Worm (Caenorhabditis elegans) whole organism, L1 larva: ENCODE data around the gene ced-9.

Experiments used
- C04F5.9 ChIP-seq: sonication (generic microtip); optimal IDR thresholded peaks from 2 replicates; lab custom pipeline; 2016; ENCODE audit warnings: missing genetic modification characterization, missing compliant biosample characterization
- Y116A8C.19 ChIP-seq: sonication (generic microtip); optimal IDR thresholded peaks from 2 replicates; lab custom pipeline; 2016; ENCODE audit warnings: missing compliant biosample characterization, missing genetic modification characterization, borderline replicate concordance
- aha-1 ChIP-seq: fragments of 150-350 bp; optimal IDR thresholded peaks from 2 replicates; lab custom pipeline; 2014; ENCODE audit warnings: missing biosample characterization, missing genetic modification characterization
- ama-1 ChIP-seq: fragments of 150-350 bp; optimal IDR thresholded peaks from 2 replicates; lab custom pipeline; 2014
- blmp-1 ChIP-seq: fragments of 150-350 bp; optimal IDR thresholded peaks from 2 replicates; lab custom pipeline; 2014; ENCODE audit warnings: missing biosample characterization, missing genetic modification characterization
- ceh-63 ChIP-seq: fragments of 200-800 bp; sonication (Bioruptor generic); optimal IDR thresholded peaks from 2 replicates; lab custom pipeline; 2018; ENCODE audit warnings: mild to moderate bottlenecking, missing genetic modification characterization, missing compliant biosample characterization
- ceh-82 ChIP-seq, 3 experiments: fragments of 150-350 bp in 1 of 3; sonication (generic microtip) in 2 of 3; optimal IDR thresholded peaks; 2 replicates each; lab custom pipeline; 2014 to 2017; ENCODE audit warnings: missing biosample characterization in 3 of 3, missing genetic modification characterization in 3 of 3
- ces-1 ChIP-seq: fragments of 150-350 bp; optimal IDR thresholded peaks from 2 replicates; lab custom pipeline; 2014; ENCODE audit warnings: missing biosample characterization, missing genetic modification reagents, missing genetic modification characterization
- dpl-1 ChIP-seq, 3 experiments: fragments of 150-350 bp in 2 of 3; sonication (generic microtip) in 1 of 3; optimal IDR thresholded peaks; 2 replicates each; lab custom pipeline; 2014 to 2017; ENCODE audit warnings: missing biosample characterization in 3 of 3, missing genetic modification characterization in 3 of 3, missing genetic modification reagents in 3 of 3
- dsc-1 ChIP-seq: sonication (generic microtip); optimal IDR thresholded peaks from 2 replicates; lab custom pipeline; 2016; ENCODE audit warnings: mild to moderate bottlenecking, missing genetic modification characterization, missing compliant biosample characterization
- efl-1 ChIP-seq, 4 experiments: fragments of 150-350 bp; optimal IDR thresholded peaks in 3 of 4; peaks in 1 of 4; 1 replicate in 1 of 4; 2 replicates in 3 of 4; lab custom pipeline; 2014; ENCODE audit warnings: missing biosample characterization in 2 of 4, missing genetic modification characterization in 2 of 4, missing genetic modification reagents in 2 of 4
- efl-3 ChIP-seq: fragments of 200-800 bp; sonication (Bioruptor generic); optimal IDR thresholded peaks from 2 replicates; lab custom pipeline; 2018; ENCODE audit warnings: mild to moderate bottlenecking, missing genetic modification characterization, missing compliant biosample characterization
- egl-13 ChIP-seq: sonication (generic microtip); optimal IDR thresholded peaks from 2 replicates; lab custom pipeline; 2016; ENCODE audit warnings: missing genotype, missing genetic modification reagents, missing genetic modification characterization, missing compliant biosample characterization
- egl-27 ChIP-seq, 2 experiments: fragments of 150-350 bp in 1 of 2; sonication (generic microtip); optimal IDR thresholded peaks; 3 replicates each; lab custom pipeline; 2017 to 2018; ENCODE audit warnings: missing biosample characterization in 2 of 2, missing genetic modification characterization in 2 of 2, missing genetic modification reagents in 2 of 2
- elt-2 ChIP-seq: sonication (generic microtip); optimal IDR thresholded peaks from 2 replicates; lab custom pipeline; 2016; ENCODE audit warnings: missing genetic modification characterization, mild to moderate bottlenecking, inconsistent platforms, missing compliant biosample characterization, missing genetic modification reagents
- elt-3 ChIP-seq, 6 experiments: fragments of 150-350 bp in 1 of 6; sonication (generic microtip); optimal IDR thresholded peaks; 2 replicates each; lab custom pipeline; 2017 to 2018; ENCODE audit warnings: missing biosample characterization in 6 of 6, missing genetic modification characterization in 6 of 6, inconsistent platforms in 1 of 6
- fkh-10 ChIP-seq: sonication (generic microtip); optimal IDR thresholded peaks from 2 replicates; lab custom pipeline; 2017; ENCODE audit warnings: missing biosample characterization, missing genetic modification reagents, missing genetic modification characterization
- fkh-8 ChIP-seq: sonication (generic microtip); optimal IDR thresholded peaks from 2 replicates; lab custom pipeline; 2016; ENCODE audit warnings: mild to moderate bottlenecking, missing genetic modification characterization, missing compliant biosample characterization
- fos-1 ChIP-seq: fragments of 150-350 bp; optimal IDR thresholded peaks from 2 replicates; lab custom pipeline; 2014; ENCODE audit warnings: missing biosample characterization, missing genetic modification characterization
- grh-1 ChIP-seq: fragments of 200-800 bp; sonication (Bioruptor generic); IDR thresholded peaks from 2 replicates; pipeline ENCODE4 v1.3.6; 2022; ENCODE audit warnings: missing genetic modification reagents, missing genetic modification characterization, missing compliant biosample characterization
- hpl-2 ChIP-seq: fragments of 150-350 bp; optimal IDR thresholded peaks from 2 replicates; lab custom pipeline; 2014; ENCODE audit warnings: missing biosample characterization, missing genetic modification reagents, missing genetic modification characterization
- lin-13 ChIP-seq: fragments of 150-350 bp; optimal IDR thresholded peaks from 2 replicates; lab custom pipeline; 2014; ENCODE audit warnings: missing biosample characterization, missing genetic modification reagents, missing genetic modification characterization
- lin-14 ChIP-seq: fragments of 200-800 bp; sonication (Bioruptor generic); optimal IDR thresholded peaks from 2 replicates; lab custom pipeline; 2018; ENCODE audit warnings: mild to moderate bottlenecking, missing genetic modification characterization, moderate library complexity, missing compliant biosample characterization
- lin-15B ChIP-seq: fragments of 150-350 bp; sonication (generic microtip); optimal IDR thresholded peaks from 3 replicates; lab custom pipeline; 2014; ENCODE audit warnings: missing biosample characterization, missing genetic modification characterization
- lin-35 ChIP-seq, 2 experiments: fragments of 150-350 bp; optimal IDR thresholded peaks; 2 replicates each; lab custom pipeline; 2014; ENCODE audit warnings: missing biosample characterization in 2 of 2, missing genetic modification characterization in 2 of 2, missing genetic modification reagents in 2 of 2
- lir-3 ChIP-seq: sonication (generic microtip); optimal IDR thresholded peaks from 2 replicates; lab custom pipeline; 2016; ENCODE audit warnings: mild to moderate bottlenecking, missing genetic modification characterization, moderate library complexity, missing compliant biosample characterization; ENCODE audit not compliant: poor library complexity
- lsy-2 ChIP-seq, 2 experiments: fragments of 150-350 bp; optimal IDR thresholded peaks; 2 replicates each; lab custom pipeline; 2014; ENCODE audit warnings: missing biosample characterization in 2 of 2, missing genetic modification characterization in 2 of 2
- mdl-1 ChIP-seq, 2 experiments: fragments of 150-350 bp; optimal IDR thresholded peaks; 2 replicates each; lab custom pipeline; 2014 to 2017; ENCODE audit warnings: missing biosample characterization in 2 of 2, missing genetic modification characterization in 2 of 2, inconsistent platforms in 1 of 2
- mef-2 ChIP-seq: fragments of 150-350 bp; optimal IDR thresholded peaks from 2 replicates; lab custom pipeline; 2014; ENCODE audit warnings: missing biosample characterization, missing genetic modification characterization
- mep-1 ChIP-seq: fragments of 150-350 bp; optimal IDR thresholded peaks from 2 replicates; lab custom pipeline; 2014; ENCODE audit warnings: missing biosample characterization, missing genetic modification characterization
- nhr-11 ChIP-seq: fragments of 150-350 bp; optimal IDR thresholded peaks from 2 replicates; lab custom pipeline; 2014; ENCODE audit warnings: missing biosample characterization, missing genetic modification characterization
- nhr-19 ChIP-seq: fragments of 200-800 bp; sonication (Bioruptor generic); conservative IDR thresholded peaks from 2 replicates; pipeline ENCODE4 v1.3.6; 2022; ENCODE audit warnings: missing genetic modification characterization, missing compliant biosample characterization
- nhr-20 ChIP-seq: sonication (generic microtip); optimal IDR thresholded peaks from 2 replicates; lab custom pipeline; 2016; ENCODE audit warnings: mild to moderate bottlenecking, missing genetic modification characterization, missing compliant biosample characterization
- nhr-237 ChIP-seq: fragments of 150-350 bp; optimal IDR thresholded peaks from 2 replicates; lab custom pipeline; 2014; ENCODE audit warnings: missing biosample characterization, missing genetic modification characterization
- nhr-28 ChIP-seq: fragments of 150-350 bp; optimal IDR thresholded peaks from 2 replicates; lab custom pipeline; 2014; ENCODE audit warnings: missing biosample characterization, missing genetic modification characterization
- nhr-47 ChIP-seq: sonication (generic microtip); optimal IDR thresholded peaks from 2 replicates; lab custom pipeline; 2016; ENCODE audit warnings: mild to moderate bottlenecking, missing genetic modification characterization, moderate library complexity, missing compliant biosample characterization
- nhr-71 ChIP-seq: sonication (generic microtip); optimal IDR thresholded peaks from 2 replicates; lab custom pipeline; 2016; ENCODE audit warnings: mild to moderate bottlenecking, missing genetic modification characterization, moderate library complexity, missing compliant biosample characterization
- nhr-76 ChIP-seq: sonication (generic microtip); optimal IDR thresholded peaks from 2 replicates; lab custom pipeline; 2017; ENCODE audit warnings: missing biosample characterization, missing genetic modification characterization
- nhr-77 ChIP-seq: fragments of 150-350 bp; optimal IDR thresholded peaks from 2 replicates; lab custom pipeline; 2014; ENCODE audit warnings: missing biosample characterization, missing genetic modification characterization
- nhr-85 ChIP-seq: sonication (generic microtip); peaks from one replicate; lab custom pipeline; 2016; ENCODE audit warnings: missing genetic modification characterization, inconsistent platforms, missing compliant biosample characterization
- pax-3 ChIP-seq: fragments of 200-800 bp; sonication (Bioruptor generic); optimal IDR thresholded peaks from 2 replicates; lab custom pipeline; 2018; ENCODE audit warnings: mild to moderate bottlenecking, missing genetic modification characterization, moderate library complexity, missing compliant biosample characterization
- rnt-1 ChIP-seq: sonication (generic microtip); optimal IDR thresholded peaks from 2 replicates; lab custom pipeline; 2016; ENCODE audit warnings: mild to moderate bottlenecking, missing genetic modification characterization, moderate library complexity, missing compliant biosample characterization
- snu-23 ChIP-seq: sonication (generic microtip); optimal IDR thresholded peaks from 2 replicates; lab custom pipeline; 2016; ENCODE audit warnings: missing genetic modification characterization, missing compliant biosample characterization
- swsn-7 ChIP-seq: sonication (generic microtip); optimal IDR thresholded peaks from 2 replicates; lab custom pipeline; 2016; ENCODE audit warnings: missing genetic modification characterization, missing compliant biosample characterization
- tlp-1 ChIP-seq: fragments of 150-350 bp; optimal IDR thresholded peaks from 2 replicates; lab custom pipeline; 2014; ENCODE audit warnings: missing biosample characterization, missing genetic modification characterization
- xbp-1 ChIP-seq: sonication (generic microtip); optimal IDR thresholded peaks from 2 replicates; lab custom pipeline; 2016; ENCODE audit warnings: missing genetic modification characterization, missing compliant biosample characterization
- ztf-4 ChIP-seq: fragments of 150-350 bp; optimal IDR thresholded peaks from 2 replicates; lab custom pipeline; 2014; ENCODE audit warnings: missing biosample characterization, missing genetic modification characterization

Gene ced-9

ce11 chrIII:10329811-10330210 is 5.2 kb upstream of the ced-9 start:
- TF ChIP-seq mef-2 (no peak), hpl-2 (GFP tag; lab: Kevin White, UChicago) (no peak), dpl-1 (GFP tag; optimal IDR thresholded peaks at IDR 0.05; lab: Kevin White, UChicago) (no peak), mdl-1 (tag; optimal IDR thresholded peaks at IDR 0.05; lab: Kevin White, UChicago) (peak in 1 of 2 experiments; percentile 38), lir-3 (no peak), aha-1 (tag; lab: Kevin White, UChicago) (no peak), Y116A8C.19 (tag; lab: Kevin White, UChicago) (no peak), grh-1 (no peak), elt-3 (tag; optimal IDR thresholded peaks at IDR 0.05; lab: Kevin White, UChicago) (peak in 2 of 6 experiments; percentile 34 to 82), pax-3 (tag; lab: Kevin White, UChicago) (no peak), blmp-1 (peak; percentile 7), fkh-8 (tag; lab: Kevin White, UChicago) (no peak), lin-14 (GFP tag; lab: Kevin White, UChicago) (peak; percentile 56), lsy-2 (tag; optimal IDR thresholded peaks at IDR 0.05; lab: Kevin White, UChicago) (peak in 1 of 2 experiments; percentile 6), rnt-1 (tag; lab: Kevin White, UChicago) (peak; percentile 19), efl-1 (optimal IDR thresholded peaks at IDR 0.05; lab: Kevin White, UChicago) (no peak), efl-1 (GFP tag; optimal IDR thresholded peaks at IDR 0.05 in 1 of 2; lab: Kevin White, UChicago) (peak in 1 of 2 experiments; percentile 10), nhr-19 (GFP tag; lab: Robert Waterston, UW) (no peak), nhr-77 (tag; lab: Kevin White, UChicago) (no peak), lin-35 (GFP tag; optimal IDR thresholded peaks at IDR 0.05; lab: Kevin White, UChicago) (peak in 1 of 2 experiments; percentile 6)

ce11 chrIII:10330372-10331062 is 4.5 kb upstream of the ced-9 start, which contains the start of gene nex-2:
TSS of gene nex-2 (minus strand) at chrIII:10330422.
- TF ChIP-seq dsc-1 (tag; lab: Kevin White, UChicago) (no peak), dpl-1 (GFP tag; optimal IDR thresholded peaks at IDR 0.05; lab: Kevin White, UChicago) (no peak), nhr-237 (tag; lab: Kevin White, UChicago) (no peak), aha-1 (tag; lab: Kevin White, UChicago) (no peak), fkh-8 (tag; lab: Kevin White, UChicago) (no peak), nhr-11 (no peak), lin-13 (no peak), lin-15B (tag; lab: Kevin White, UChicago) (no peak), nhr-19 (GFP tag; lab: Robert Waterston, UW) (no peak), elt-2 (no peak), nhr-47 (no peak), lsy-2 (tag; optimal IDR thresholded peaks at IDR 0.05; lab: Kevin White, UChicago) (no peak), blmp-1 (no peak), nhr-76 (no peak), ces-1 (GFP tag; lab: Kevin White, UChicago) (no peak), egl-13 (no peak), ama-1 (no peak), nhr-28 (no peak)
- TF ChIP-seq, all 84 proteins: peak for 0

ce11 chrIII:10331232-10331631 is 3.7 kb upstream of the ced-9 start:
- TF ChIP-seq mep-1 (tag; lab: Kevin White, UChicago) (peak; percentile 38), nhr-85 (tag; lab: Kevin White, UChicago) (peak; percentile 67), snu-23 (GFP tag; lab: Kevin White, UChicago) (peak; percentile 14), fos-1 (tag; lab: Kevin White, UChicago) (peak; percentile 14), tlp-1 (tag; lab: Kevin White, UChicago) (no peak), dsc-1 (tag; lab: Kevin White, UChicago) (no peak), nhr-20 (peak; percentile 0), dpl-1 (GFP tag; optimal IDR thresholded peaks at IDR 0.05; lab: Kevin White, UChicago) (peak in 1 of 3 experiments; percentile 26), efl-3 (GFP tag; lab: Kevin White, UChicago) (no peak), mdl-1 (tag; optimal IDR thresholded peaks at IDR 0.05; lab: Kevin White, UChicago) (no peak), ceh-82 (tag; optimal IDR thresholded peaks at IDR 0.05; lab: Kevin White, UChicago) (no peak), lin-15B (tag; lab: Kevin White, UChicago) (no peak), ztf-4 (tag; lab: Kevin White, UChicago) (no peak), lin-14 (GFP tag; lab: Kevin White, UChicago) (peak; percentile 46), xbp-1 (tag; lab: Kevin White, UChicago) (no peak), nhr-28 (no peak), C04F5.9 (tag; lab: Kevin White, UChicago) (no peak), swsn-7 (tag; lab: Kevin White, UChicago) (no peak), egl-27 (tag; optimal IDR thresholded peaks at IDR 0.05; lab: Kevin White, UChicago) (no peak), fkh-10 (no peak), lin-35 (GFP tag; optimal IDR thresholded peaks at IDR 0.05; lab: Kevin White, UChicago) (peak in 1 of 2 experiments; percentile 4), lin-13 (no peak), elt-2 (no peak), nhr-71 (tag; lab: Kevin White, UChicago) (peak; percentile 25), ceh-63 (no peak), lsy-2 (tag; optimal IDR thresholded peaks at IDR 0.05; lab: Kevin White, UChicago) (peak in 1 of 2 experiments; percentile 19)
